Fruit fly (Drosophila melanogaster): Measurements from ENCODE around the gene stx.

stx gene

DNA sequence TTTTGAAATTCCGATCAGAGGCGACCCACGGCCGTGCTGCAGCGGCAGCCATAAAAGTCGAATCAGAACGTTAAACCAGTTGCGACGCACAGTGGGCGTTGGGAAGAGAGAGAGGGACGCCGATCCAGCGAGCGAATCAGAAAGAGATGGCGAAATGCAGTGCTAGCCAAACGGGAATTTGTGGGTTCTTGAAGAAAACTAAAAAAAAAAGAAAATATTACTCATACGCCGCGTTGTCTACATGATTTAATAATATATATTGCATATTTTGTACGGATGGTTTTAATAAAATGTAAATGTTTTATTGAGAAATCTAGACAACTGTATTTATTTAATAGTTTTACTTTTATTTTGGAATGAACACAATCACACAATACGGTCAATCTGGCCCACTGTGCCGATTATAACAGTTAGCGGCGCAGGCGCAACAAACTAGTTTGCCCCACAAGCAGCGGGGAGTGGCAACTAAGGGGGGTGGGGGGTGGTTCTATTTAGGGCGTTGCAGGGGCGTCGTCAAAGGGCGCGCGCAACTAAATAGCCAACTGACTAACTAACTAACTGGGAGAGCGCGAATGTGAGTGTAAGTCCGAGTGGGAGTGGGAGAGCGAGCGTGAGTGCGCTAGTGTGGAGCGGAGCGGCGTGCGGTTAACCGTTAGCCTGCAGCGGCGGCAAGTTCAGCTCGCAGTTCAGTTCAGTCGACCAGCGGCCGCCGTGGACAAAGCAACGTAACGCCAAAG lies 27.3 kb upstream of the stx start, which contains the start of gene CG15211 (continued):
- peak; percentile 31 for TF ChIP-seq tap (tag; optimal IDR thresholded peaks at IDR 0.05)
- TF ChIP-seq Fer2 (tag; optimal IDR thresholded peaks at IDR 0.05) = peak; percentile 22
- TF ChIP-seq CG10147 (GFP tag; optimal IDR thresholded peaks at IDR 0.05) = peak; percentile 58
- no peak for TF ChIP-seq CG15514 (GFP tag; optimal IDR thresholded peaks at IDR 0.05)
- no peak for TF ChIP-seq gfzf (GFP tag; optimal IDR thresholded peaks at IDR 0.05)
- TF ChIP-seq CG6254 (GFP tag; optimal IDR thresholded peaks at IDR 0.05) = peak; percentile 60
- TF ChIP-seq Max (GFP tag; optimal IDR thresholded peaks at IDR 0.05) = peak; percentile 37
- no peak for TF ChIP-seq tup (GFP tag; optimal IDR thresholded peaks at IDR 0.05)
- TF ChIP-seq CG17361 (GFP tag; IDR thresholded peaks at IDR 0.05) = peak; percentile 91
- peak; percentile 43 for TF ChIP-seq Rfx (GFP tag; IDR thresholded peaks at IDR 0.05)
- peak; percentile 42 for TF ChIP-seq CG17802 (tag; optimal IDR thresholded peaks at IDR 0.05)
- TF ChIP-seq Scr (GFP tag; IDR thresholded peaks at IDR 0.05; ENCODE audit: partially characterized antibody) = no peak
- TF ChIP-seq CHES-1-like (GFP tag; optimal IDR thresholded peaks at IDR 0.05) = no peak
- TF ChIP-seq Jarid2 (GFP tag; optimal IDR thresholded peaks at IDR 0.05) = peak; percentile 43
- no peak for TF ChIP-seq CG31388 (GFP tag; optimal IDR thresholded peaks at IDR 0.05)
- TF ChIP-seq B-H2 (GFP tag; optimal IDR thresholded peaks at IDR 0.05) = no peak
- no peak for TF ChIP-seq CG10565 (GFP tag; optimal IDR thresholded peaks at IDR 0.05)
- TF ChIP-seq ind (GFP tag; optimal IDR thresholded peaks at IDR 0.05) = peak; percentile 62
- peak; percentile 37; the same call in 1 of the 3 replicates for TF ChIP-seq so (GFP tag; IDR thresholded peaks at IDR 0.05)
- TF ChIP-seq HHEX (GFP tag; optimal IDR thresholded peaks at IDR 0.05) = peak; percentile 51
- TF ChIP-seq CG34224 (GFP tag; IDR thresholded peaks at IDR 0.05; ENCODE audit: partially characterized antibody) = peak; percentile 54; the same call in 2 of the 3 replicates
- TF ChIP-seq CG11085 (GFP tag; IDR thresholded peaks at IDR 0.05) = 0 out of 2 replicates have a peak, but pooled peaks have one; percentile 31
- peak; percentile 40 for TF ChIP-seq CG12104 (GFP tag; optimal IDR thresholded peaks at IDR 0.05)
- TF ChIP-seq chinmo (GFP tag; IDR thresholded peaks at IDR 0.05; ENCODE audit: partially characterized antibody) = peak; percentile 89; the same call in 3 of the 4 replicates
- TF ChIP-seq trh (GFP tag; optimal IDR thresholded peaks at IDR 0.05) = peak; percentile 49
- peak; percentile 49 for TF ChIP-seq CG4328 (GFP tag; optimal IDR thresholded peaks at IDR 0.05)
- TF ChIP-seq CG12219 (GFP tag; optimal IDR thresholded peaks at IDR 0.05) = peak; percentile 52
- TF ChIP-seq CG17912 (GFP tag; optimal IDR thresholded peaks at IDR 0.05) = no peak
- peak; percentile 65 for TF ChIP-seq tin (GFP tag; optimal IDR thresholded peaks at IDR 0.05)
- TF ChIP-seq CG8290 (GFP tag; optimal IDR thresholded peaks at IDR 0.05) = peak; percentile 7
- peak in 1 of 2 experiments; percentile 68 for TF ChIP-seq CG8290 (tag; optimal IDR thresholded peaks at IDR 0.05)
- no peak for TF ChIP-seq CG9797 (GFP tag; optimal IDR thresholded peaks at IDR 0.05)
- no peak for TF ChIP-seq CG34376 (GFP tag; optimal IDR thresholded peaks at IDR 0.05)
- peak; percentile 68 for TF ChIP-seq CG9727 (GFP tag; optimal IDR thresholded peaks at IDR 0.05)
- TF ChIP-seq dimm (GFP tag; IDR thresholded peaks at IDR 0.05) = 0 out of 2 replicates have a peak, but pooled peaks have one; percentile 33
- no peak for TF ChIP-seq HmgZ (tag; optimal IDR thresholded peaks at IDR 0.05)
- no peak for TF ChIP-seq sima (GFP tag; optimal IDR thresholded peaks at IDR 0.05)
- TF ChIP-seq gro (GFP tag; optimal IDR thresholded peaks at IDR 0.05) = no peak
- TF ChIP-seq eyg (GFP tag; optimal IDR thresholded peaks at IDR 0.05) = no peak
- no peak for TF ChIP-seq CG8478 (optimal IDR thresholded peaks at IDR 0.05)
- TF ChIP-seq nom (GFP tag; optimal IDR thresholded peaks at IDR 0.05) = peak; percentile 75
- TF ChIP-seq h (optimal IDR thresholded peaks at IDR 0.05) = no peak
- TF ChIP-seq CG1529 (GFP tag; optimal IDR thresholded peaks at IDR 0.05) = peak; percentile 74
- peak; percentile 74 for TF ChIP-seq dysf (GFP tag; IDR thresholded peaks at IDR 0.05)
- TF ChIP-seq CG2202 (tag; optimal IDR thresholded peaks at IDR 0.05) = peak; percentile 77
- TF ChIP-seq MESR4 (GFP tag; optimal IDR thresholded peaks at IDR 0.05) = no peak
- TF ChIP-seq Sox102F (GFP tag; optimal IDR thresholded peaks at IDR 0.05) = peak; percentile 82
- peak; percentile 58; the same call in 1 of the 3 replicates for TF ChIP-seq CG11093 (GFP tag; IDR thresholded peaks at IDR 0.05)
- TF ChIP-seq nmo (GFP tag; optimal IDR thresholded peaks at IDR 0.05) = peak; percentile 86

Measured in whole organism, embryonic.